Fruit fly (Drosophila melanogaster) whole organism, embryonic: ENCODE measurements around the gene UbcE2H.

ENCODE experiments used
- CG10274 ChIP-seq: fragments of 200-800 bp; sonication (Bioruptor generic); optimal IDR thresholded peaks from 3 replicates; lab custom pipeline; 2017; ENCODE audit warnings: missing biosample characterization, mild to moderate bottlenecking, missing genetic modification characterization
- CG11398 ChIP-seq: fragments of 200-800 bp; sonication (Bioruptor generic); optimal IDR thresholded peaks from 2 replicates; lab custom pipeline; 2016; ENCODE audit warnings: missing biosample characterization, missing genetic modification characterization
- CG12104 ChIP-seq: fragments of 200-800 bp; sonication (Bioruptor generic); optimal IDR thresholded peaks from 3 replicates; lab custom pipeline; 2016; ENCODE audit warnings: missing biosample characterization, missing genetic modification characterization
- CG13296 ChIP-seq: fragments of 200-800 bp; sonication (Bioruptor generic); optimal IDR thresholded peaks from 3 replicates; lab custom pipeline; 2018; ENCODE audit warnings: missing biosample characterization, mild to moderate bottlenecking, missing genetic modification characterization
- CG13424 ChIP-seq: fragments of 200-800 bp; sonication (Bioruptor generic); optimal IDR thresholded peaks from 2 replicates; lab custom pipeline; 2019; ENCODE audit warnings: missing biosample characterization, mild to moderate bottlenecking, missing genetic modification characterization, moderate library complexity
- CG14050 ChIP-seq: fragments of 200-800 bp; sonication (Bioruptor generic); IDR thresholded peaks from 3 replicates; pipeline ENCODE4 v1.3.6; 2022; ENCODE audit warnings: missing biosample characterization, missing genetic modification characterization
- CG15269 ChIP-seq: fragments of 200-800 bp; sonication (Bioruptor generic); optimal IDR thresholded peaks from 2 replicates; lab custom pipeline; 2018; ENCODE audit warnings: missing biosample characterization, mild to moderate bottlenecking, missing genetic modification characterization, moderate library complexity
- CG1529 ChIP-seq: fragments of 200-800 bp; sonication (Bioruptor generic); optimal IDR thresholded peaks from 3 replicates; lab custom pipeline; 2018; ENCODE audit warnings: missing biosample characterization, missing genetic modification characterization
- CG17186 ChIP-seq: fragments of 200-800 bp; sonication (Bioruptor generic); optimal IDR thresholded peaks from 3 replicates; lab custom pipeline; 2017; ENCODE audit warnings: missing biosample characterization, missing genetic modification reagents, missing genetic modification characterization
- CG17361 ChIP-seq: fragments of 200-800 bp; sonication (Bioruptor generic); IDR thresholded peaks from 3 replicates; pipeline ENCODE4 v1.3.6; 2022; ENCODE audit warnings: missing biosample characterization, missing genetic modification characterization
- CG30431 ChIP-seq: fragments of 200-800 bp; sonication (Bioruptor generic); optimal IDR thresholded peaks from 2 replicates; lab custom pipeline; 2017; ENCODE audit warnings: missing biosample characterization, missing genetic modification characterization
- CG34376 ChIP-seq: fragments of 200-800 bp; sonication (Bioruptor generic); optimal IDR thresholded peaks from 2 replicates; lab custom pipeline; 2018; ENCODE audit warnings: missing biosample characterization, mild to moderate bottlenecking, missing genetic modification characterization
- CG42726 ChIP-seq: fragments of 200-800 bp; sonication (Bioruptor generic); IDR thresholded peaks from 2 replicates; pipeline ENCODE4 v1.3.6; 2022; ENCODE audit warnings: missing biosample characterization, missing genetic modification characterization; ENCODE audit not compliant: partially characterized antibody
- CG43689 ChIP-seq: fragments of 200-800 bp; sonication (Bioruptor generic); IDR thresholded peaks from 2 replicates; pipeline ENCODE4 v1.3.6; 2022; ENCODE audit warnings: missing biosample characterization, missing genetic modification characterization
- CG4617 ChIP-seq: fragments of 200-800 bp; sonication (Bioruptor generic); optimal IDR thresholded peaks from 3 replicates; lab custom pipeline; 2016; ENCODE audit warnings: missing biosample characterization, missing genetic modification characterization, borderline replicate concordance
- CG5180 ChIP-seq: fragments of 200-800 bp; sonication (Bioruptor generic); optimal IDR thresholded peaks from 3 replicates; lab custom pipeline; 2017; ENCODE audit warnings: missing biosample characterization, missing genetic modification characterization, mild to moderate bottlenecking, moderate library complexity, missing genetic modification reagents
- CG5245 ChIP-seq: fragments of 200-800 bp; sonication (Bioruptor generic); optimal IDR thresholded peaks from 3 replicates; lab custom pipeline; 2016; ENCODE audit warnings: missing biosample characterization, missing genetic modification characterization
- CG8281 ChIP-seq: fragments of 200-800 bp; sonication (Bioruptor generic); optimal IDR thresholded peaks from 2 replicates; lab custom pipeline; 2018; ENCODE audit warnings: missing biosample characterization, mild to moderate bottlenecking, missing genetic modification characterization, moderate library complexity
- CG8765 ChIP-seq: fragments of 200-800 bp; sonication (Bioruptor generic); IDR thresholded peaks from 2 replicates; pipeline ENCODE4 v1.3.6; 2022; ENCODE audit warnings: missing biosample characterization, missing genetic modification characterization
- CG9437 ChIP-seq: fragments of 200-800 bp; sonication (Bioruptor generic); optimal IDR thresholded peaks from 2 replicates; lab custom pipeline; 2018; ENCODE audit warnings: missing biosample characterization, mild to moderate bottlenecking, missing genetic modification characterization
- CG9817 ChIP-seq: fragments of 200-800 bp; sonication (Bioruptor generic); optimal IDR thresholded peaks from 2 replicates; lab custom pipeline; 2018; ENCODE audit warnings: missing biosample characterization, mild to moderate bottlenecking, missing genetic modification characterization, moderate library complexity
- CoRest ChIP-seq: fragments of 200-800 bp; sonication (Bioruptor generic); optimal IDR thresholded peaks from 3 replicates; lab custom pipeline; 2018; ENCODE audit warnings: missing biosample characterization, mild to moderate bottlenecking, missing genetic modification characterization, moderate library complexity
- D19A ChIP-seq: fragments of 200-800 bp; optimal IDR thresholded peaks from 3 replicates; lab custom pipeline; 2019; ENCODE audit warnings: missing biosample characterization, mild to moderate bottlenecking, missing genetic modification characterization, moderate library complexity
- Doc2 ChIP-seq: fragments of 200-800 bp; sonication (Bioruptor generic); IDR thresholded peaks from 2 replicates; pipeline ENCODE4 v1.3.6; 2022; ENCODE audit warnings: missing biosample characterization, missing genetic modification characterization
- E2f2 ChIP-seq: fragments of 200-800 bp; sonication (Bioruptor generic); IDR thresholded peaks from 2 replicates; pipeline ENCODE4 v1.3.6; 2022; ENCODE audit warnings: missing biosample characterization, missing genetic modification characterization
- NC2α ChIP-seq: fragments of 200-800 bp; sonication (Bioruptor generic); optimal IDR thresholded peaks from 2 replicates; lab custom pipeline; 2016; ENCODE audit warnings: missing biosample characterization, missing genetic modification characterization
- NC2β ChIP-seq: fragments of 200-800 bp; sonication (Bioruptor generic); optimal IDR thresholded peaks from 2 replicates; lab custom pipeline; 2016; ENCODE audit warnings: missing biosample characterization, missing genetic modification characterization
- Nf-YA ChIP-seq: fragments of 200-800 bp; sonication (Bioruptor generic); IDR thresholded peaks from 2 replicates; pipeline ENCODE4 v1.3.6; 2022; ENCODE audit warnings: missing biosample characterization, missing genetic modification characterization
- Nf-YB ChIP-seq: fragments of 200-800 bp; sonication (Bioruptor generic); optimal IDR thresholded peaks from 3 replicates; lab custom pipeline; 2019; ENCODE audit warnings: missing biosample characterization, mild to moderate bottlenecking, missing genetic modification characterization, moderate library complexity
- NfI ChIP-seq: fragments of 200-800 bp; sonication (Bioruptor generic); optimal IDR thresholded peaks from 3 replicates; lab custom pipeline; 2018; ENCODE audit warnings: missing biosample characterization, mild to moderate bottlenecking, missing genetic modification characterization, moderate library complexity
- Rx ChIP-seq: fragments of 200-800 bp; sonication (Bioruptor generic); IDR thresholded peaks from 2 replicates; pipeline ENCODE4 v1.3.6; 2022; ENCODE audit warnings: missing biosample characterization, missing genetic modification characterization
- Tbp ChIP-seq: fragments of >200 bp; optimal IDR thresholded peaks from 2 replicates; lab custom pipeline; 2018; ENCODE audit warnings: missing biosample characterization, missing genetic modification characterization
- Usf ChIP-seq: fragments of 200-800 bp; sonication (Bioruptor generic); optimal IDR thresholded peaks from 2 replicates; lab custom pipeline; 2017; ENCODE audit warnings: missing genotype, missing biosample characterization, missing genetic modification characterization
- ase ChIP-seq: fragments of 200-800 bp; sonication (Bioruptor generic); IDR thresholded peaks from 3 replicates; pipeline ENCODE4 v1.3.6; 2022; ENCODE audit warnings: missing biosample characterization, missing genetic modification characterization
- bigmax ChIP-seq: fragments of 200-800 bp; sonication (Bioruptor generic); optimal IDR thresholded peaks from 2 replicates; lab custom pipeline; 2018; ENCODE audit warnings: missing biosample characterization, mild to moderate bottlenecking, missing genetic modification characterization
- bsh ChIP-seq, 2 experiments: fragments of 200-800 bp; sonication (Bioruptor generic); optimal IDR thresholded peaks; 2 replicates each; lab custom pipeline; 2017 to 2018; ENCODE audit warnings: mild to moderate bottlenecking in 2 of 2, missing biosample characterization in 2 of 2, missing genetic modification characterization in 2 of 2, moderate library complexity in 1 of 2
- caup ChIP-seq: fragments of 200-800 bp; sonication (Bioruptor generic); optimal IDR thresholded peaks from 3 replicates; lab custom pipeline; 2017; ENCODE audit warnings: missing biosample characterization, mild to moderate bottlenecking, missing genetic modification characterization, moderate library complexity; ENCODE audit not compliant: severe bottlenecking
- chn ChIP-seq: fragments of 200-800 bp; sonication (Bioruptor generic); optimal IDR thresholded peaks from 2 replicates; lab custom pipeline; 2016; ENCODE audit warnings: missing biosample characterization, missing genetic modification characterization
- crp ChIP-seq, 2 experiments: fragments of 200-800 bp; sonication (Bioruptor generic); optimal IDR thresholded peaks; 2 replicates in 1 of 2; 3 replicates in 1 of 2; lab custom pipeline; 2017; ENCODE audit warnings: missing biosample characterization in 2 of 2, missing genetic modification characterization in 2 of 2, mild to moderate bottlenecking in 1 of 2, moderate library complexity in 1 of 2
- da ChIP-seq: fragments of 200-800 bp; sonication (Bioruptor generic); optimal IDR thresholded peaks from 2 replicates; lab custom pipeline; 2016; ENCODE audit warnings: missing biosample characterization, missing genetic modification characterization
- dan ChIP-seq: fragments of 200-800 bp; sonication (Bioruptor generic); IDR thresholded peaks from 2 replicates; pipeline ENCODE4 v1.3.6; 2022; ENCODE audit warnings: missing biosample characterization, missing genetic modification characterization
- dmrt99B ChIP-seq: fragments of 200-800 bp; sonication (Bioruptor generic); optimal IDR thresholded peaks from 2 replicates; lab custom pipeline; 2018; ENCODE audit warnings: missing biosample characterization, mild to moderate bottlenecking, missing genetic modification characterization, moderate library complexity
- ems ChIP-seq: fragments of 200-800 bp; sonication (Bioruptor generic); optimal IDR thresholded peaks from 3 replicates; lab custom pipeline; 2016; ENCODE audit warnings: missing biosample characterization, missing genetic modification characterization
- fd102C ChIP-seq: fragments of 200-800 bp; sonication (Bioruptor generic); optimal IDR thresholded peaks from 2 replicates; lab custom pipeline; 2018; ENCODE audit warnings: missing biosample characterization, mild to moderate bottlenecking, missing genetic modification characterization, moderate library complexity
- jing ChIP-seq: fragments of 200-800 bp; sonication (Bioruptor generic); optimal IDR thresholded peaks from 2 replicates; lab custom pipeline; 2018; ENCODE audit warnings: missing biosample characterization, mild to moderate bottlenecking, missing genetic modification characterization
- org-1 ChIP-seq: fragments of 200-800 bp; sonication (Bioruptor generic); optimal IDR thresholded peaks from 2 replicates; lab custom pipeline; 2017; ENCODE audit warnings: missing biosample characterization, missing genetic modification characterization
- sob ChIP-seq: fragments of 200-800 bp; sonication (Bioruptor generic); IDR thresholded peaks from 2 replicates; pipeline ENCODE4 v1.3.6; 2022; ENCODE audit warnings: missing biosample characterization, missing genetic modification characterization
- wek ChIP-seq: fragments of 200-800 bp; sonication (Bioruptor generic); optimal IDR thresholded peaks from 3 replicates; lab custom pipeline; 2018; ENCODE audit warnings: missing biosample characterization, mild to moderate bottlenecking, missing genetic modification characterization, moderate library complexity
- wor ChIP-seq: fragments of 200-800 bp; sonication (Bioruptor generic); IDR thresholded peaks from 2 replicates; pipeline ENCODE4 v1.3.6; 2022; ENCODE audit warnings: missing biosample characterization, missing genetic modification characterization

UbcE2H gene

dm6 chrX:8091017-8091620 lies 2.7 kb downstream of the UbcE2H start:
- TF ChIP-seq CG43689 (GFP tag; lab: Robert Waterston, UW) (peak; percentile 98), dan (GFP tag; lab: Robert Waterston, UW) (peak; percentile 79), wor (peak; percentile 97), CG11398 (GFP tag; lab: Kevin White, UChicago) (peak; percentile 37), CG30431 (GFP tag; lab: Kevin White, UChicago) (peak; percentile 91), org-1 (peak; percentile 94), caup (GFP tag; lab: Kevin White, UChicago) (peak; percentile 97), CG14050 (GFP tag; lab: Robert Waterston, UW) (peak; percentile 98), CG17361 (peak; percentile 95), CG10274 (GFP tag; lab: Kevin White, UChicago) (peak; percentile 89), CG42726 (no peak), CG1529 (GFP tag; lab: Kevin White, UChicago) (peak; percentile 93), Usf (GFP tag; lab: Kevin White, UChicago) (peak; percentile 87), chn (peak; percentile 89), NC2α (GFP tag; lab: Kevin White, UChicago) (peak; percentile 65), CG17186 (GFP tag; lab: Kevin White, UChicago) (peak; percentile 77), NC2β (GFP tag; lab: Kevin White, UChicago) (peak; percentile 81), Rx (GFP tag; lab: Robert Waterston, UW) (peak; percentile 97), bigmax (GFP tag; lab: Kevin White, UChicago) (peak; percentile 51), CG13424 (peak; percentile 95), CG5245 (peak; percentile 93), CG15269 (tag; lab: Kevin White, UChicago) (peak; percentile 97), fd102C (GFP tag; lab: Kevin White, UChicago) (peak; percentile 7), CG9817 (peak; percentile 90), CG8765 (GFP tag; lab: Robert Waterston, UW) (peak; percentile 91), D19A (tag; lab: Kevin White, UChicago) (peak; percentile 91), CG9437 (GFP tag; lab: Kevin White, UChicago) (peak; percentile 88), CG8281 (tag; lab: Kevin White, UChicago) (peak; percentile 79), Tbp (no peak), CG5180 (GFP tag; lab: Kevin White, UChicago) (peak; percentile 88), CG12104 (GFP tag; lab: Kevin White, UChicago) (peak; percentile 94), bsh (GFP tag; optimal IDR thresholded peaks at IDR 0.05; lab: Kevin White, UChicago) (peak; percentile 91 to 97), wek (GFP tag; lab: Kevin White, UChicago) (peak; percentile 78), dmrt99B (tag; lab: Kevin White, UChicago) (peak; percentile 97), CG4617 (GFP tag; lab: Kevin White, UChicago) (peak; percentile 84), ase (GFP tag; lab: Robert Waterston, UW) (peak; percentile 99), Nf-YB (GFP tag; lab: Kevin White, UChicago) (peak; percentile 83), Doc2 (GFP tag; lab: Robert Waterston, UW) (peak; percentile 94), sob (GFP tag; lab: Robert Waterston, UW) (peak; percentile 99), CG13296 (GFP tag; lab: Kevin White, UChicago) (peak; percentile 97), CoRest (tag; lab: Kevin White, UChicago) (peak; percentile 95), jing (GFP tag; lab: Kevin White, UChicago) (peak; percentile 91), crp (GFP tag; optimal IDR thresholded peaks at IDR 0.05; lab: Kevin White, UChicago) (peak in 1 of 2 experiments; percentile 71), CG34376 (GFP tag; lab: Kevin White, UChicago) (peak; percentile 95), NfI (peak; percentile 96), ems (peak; percentile 91), Nf-YA (GFP tag; lab: Robert Waterston, UW) (peak; percentile 97), E2f2 (GFP tag; lab: Robert Waterston, UW) (peak; percentile 87), da (peak; percentile 58)
